Worm (Caenorhabditis elegans) whole organism, L3 larva: ENCODE data around the gene C51E3.9.
A peak's percentile ranks its signal among the peaks of the same experiment; 100 is the strongest.

Source experiments
- R02D3.7 ChIP-seq: fragments of 150-350 bp; optimal IDR thresholded peaks from 2 replicates; lab custom pipeline; 2014; ENCODE audit warnings: missing biosample characterization, missing genetic modification characterization
- ZK546.5 ChIP-seq: sonication (generic microtip); optimal IDR thresholded peaks from 2 replicates; lab custom pipeline; 2017; ENCODE audit warnings: missing biosample characterization, missing genetic modification characterization
- aly-2 ChIP-seq: fragments of 150-350 bp; optimal IDR thresholded peaks from 2 replicates; lab custom pipeline; 2014; ENCODE audit warnings: missing biosample characterization, missing genetic modification characterization
- ama-1 ChIP-seq: fragments of 150-350 bp; optimal IDR thresholded peaks from 2 replicates; lab custom pipeline; 2018
- ceh-16 ChIP-seq: sonication (generic microtip); optimal IDR thresholded peaks from 2 replicates; lab custom pipeline; 2017; ENCODE audit warnings: missing biosample characterization, missing genetic modification characterization
- ceh-28 ChIP-seq: fragments of 150-350 bp; optimal IDR thresholded peaks from 2 replicates; lab custom pipeline; 2014; ENCODE audit warnings: missing biosample characterization, missing genetic modification reagents, missing genetic modification characterization
- ceh-82 ChIP-seq: fragments of 150-350 bp; optimal IDR thresholded peaks from 2 replicates; lab custom pipeline; 2014; ENCODE audit warnings: missing biosample characterization, missing genetic modification characterization
- ceh-9 ChIP-seq: sonication (generic microtip); optimal IDR thresholded peaks from 2 replicates; lab custom pipeline; 2018; ENCODE audit warnings: missing biosample characterization, missing genetic modification characterization
- daf-12 ChIP-seq: fragments of 150-350 bp; optimal IDR thresholded peaks from 2 replicates; lab custom pipeline; 2014; ENCODE audit warnings: missing biosample characterization, missing genetic modification reagents, missing genetic modification characterization
- egl-27 ChIP-seq: sonication (generic microtip); optimal IDR thresholded peaks from 4 replicates; lab custom pipeline; 2017; ENCODE audit warnings: missing biosample characterization, missing genetic modification reagents, missing genetic modification characterization
- egl-5 ChIP-seq: fragments of 150-350 bp; optimal IDR thresholded peaks from 2 replicates; lab custom pipeline; 2017; ENCODE audit warnings: missing biosample characterization, missing genetic modification reagents, missing genetic modification characterization, inconsistent platforms
- elt-1 ChIP-seq: fragments of 150-350 bp; optimal IDR thresholded peaks from 2 replicates; lab custom pipeline; 2014; ENCODE audit warnings: missing biosample characterization, missing genetic modification characterization
- elt-2 ChIP-seq: sonication (generic microtip); optimal IDR thresholded peaks from 2 replicates; lab custom pipeline; 2016; ENCODE audit warnings: missing genetic modification reagents, mild to moderate bottlenecking, missing genetic modification characterization, missing compliant biosample characterization
- elt-3 ChIP-seq, 3 experiments: fragments of 150-350 bp in 1 of 3; sonication (generic microtip) in 2 of 3; optimal IDR thresholded peaks; 2 replicates in 2 of 3; 4 replicates in 1 of 3; lab custom pipeline; 2014 to 2017; ENCODE audit warnings: missing biosample characterization in 3 of 3, missing genetic modification characterization in 3 of 3
- fkh-10 ChIP-seq: sonication (generic microtip); optimal IDR thresholded peaks from 2 replicates; lab custom pipeline; 2017; ENCODE audit warnings: missing biosample characterization, missing genetic modification reagents, missing genetic modification characterization
- fkh-2 ChIP-seq: fragments of 150-350 bp; optimal IDR thresholded peaks from 2 replicates; lab custom pipeline; 2014; ENCODE audit warnings: missing biosample characterization, missing genetic modification reagents, missing genetic modification characterization
- hmg-11 ChIP-seq: sonication (generic microtip); optimal IDR thresholded peaks from 2 replicates; lab custom pipeline; 2016; ENCODE audit warnings: missing genetic modification characterization, missing compliant biosample characterization
- jun-1 ChIP-seq: fragments of 150-350 bp; optimal IDR thresholded peaks from 2 replicates; lab custom pipeline; 2014; ENCODE audit warnings: missing biosample characterization, missing genetic modification reagents, missing genetic modification characterization
- lin-15B ChIP-seq: fragments of 150-350 bp; optimal IDR thresholded peaks from 2 replicates; lab custom pipeline; 2014; ENCODE audit warnings: missing biosample characterization, missing genetic modification characterization
- lsy-12 ChIP-seq: sonication (generic microtip); optimal IDR thresholded peaks from 2 replicates; lab custom pipeline; 2016; ENCODE audit warnings: mild to moderate bottlenecking, missing genetic modification characterization, missing compliant biosample characterization
- mdl-1 ChIP-seq: fragments of 150-350 bp; optimal IDR thresholded peaks from 2 replicates; lab custom pipeline; 2014; ENCODE audit warnings: missing biosample characterization, missing genetic modification characterization
- mml-1 ChIP-seq: fragments of 150-350 bp; sonication (generic microtip); optimal IDR thresholded peaks from 3 replicates; lab custom pipeline; 2014; ENCODE audit warnings: missing biosample characterization, missing genetic modification characterization
- nfya-1 ChIP-seq: sonication (generic microtip); optimal IDR thresholded peaks from 2 replicates; lab custom pipeline; 2017; ENCODE audit warnings: missing genetic modification characterization, mild to moderate bottlenecking, missing compliant biosample characterization, antibody characterized with exemption, moderate library complexity; ENCODE audit not compliant: insufficient read depth
- nhr-11 ChIP-seq: fragments of 150-350 bp; optimal IDR thresholded peaks from 2 replicates; lab custom pipeline; 2014; ENCODE audit warnings: missing biosample characterization, missing genetic modification characterization
- nhr-12 ChIP-seq: fragments of 150-350 bp; optimal IDR thresholded peaks from 2 replicates; lab custom pipeline; 2014; ENCODE audit warnings: missing biosample characterization, missing genetic modification characterization
- nhr-23 ChIP-seq: fragments of 150-350 bp; optimal IDR thresholded peaks from 2 replicates; lab custom pipeline; 2014; ENCODE audit warnings: missing biosample characterization, missing genetic modification reagents, missing genetic modification characterization
- nhr-237 ChIP-seq: fragments of 150-350 bp; optimal IDR thresholded peaks from 2 replicates; lab custom pipeline; 2014; ENCODE audit warnings: missing biosample characterization, missing genetic modification characterization
- nhr-25 ChIP-seq: sonication (generic microtip); optimal IDR thresholded peaks from 2 replicates; lab custom pipeline; 2017; ENCODE audit warnings: missing biosample characterization, missing genetic modification characterization
- nhr-28 ChIP-seq: fragments of 150-350 bp; optimal IDR thresholded peaks from 2 replicates; lab custom pipeline; 2014; ENCODE audit warnings: missing biosample characterization, missing genetic modification characterization
- nhr-43 ChIP-seq: sonication (generic microtip); optimal IDR thresholded peaks from 2 replicates; lab custom pipeline; 2016; ENCODE audit warnings: mild to moderate bottlenecking, missing genetic modification characterization, missing compliant biosample characterization; ENCODE audit not compliant: poor library complexity, severe bottlenecking
- nhr-67 ChIP-seq: fragments of 150-350 bp; optimal IDR thresholded peaks from 2 replicates; lab custom pipeline; 2014; ENCODE audit warnings: missing biosample characterization, missing genetic modification characterization
- nhr-76 ChIP-seq: fragments of 150-350 bp; sonication (generic microtip); optimal IDR thresholded peaks from 5 replicates; lab custom pipeline; 2014; ENCODE audit warnings: missing biosample characterization, missing genetic modification characterization
- nhr-77 ChIP-seq: fragments of 150-350 bp; optimal IDR thresholded peaks from 2 replicates; lab custom pipeline; 2014; ENCODE audit warnings: missing biosample characterization, missing genetic modification characterization
- pha-4 ChIP-seq: fragments of 150-350 bp; optimal IDR thresholded peaks from 2 replicates; lab custom pipeline; 2014; ENCODE audit warnings: missing biosample characterization, missing genetic modification reagents, missing genetic modification characterization
- pqm-1 ChIP-seq: fragments of 150-350 bp; optimal IDR thresholded peaks from 2 replicates; lab custom pipeline; 2017; ENCODE audit warnings: missing biosample characterization, missing genetic modification characterization, inconsistent platforms
- sea-2 ChIP-seq: fragments of 150-350 bp; sonication (generic microtip); optimal IDR thresholded peaks from 4 replicates; lab custom pipeline; 2014; ENCODE audit warnings: missing biosample characterization, missing genetic modification reagents, missing genetic modification characterization
- skn-1 ChIP-seq: fragments of 150-350 bp; optimal IDR thresholded peaks from 2 replicates; lab custom pipeline; 2014; ENCODE audit warnings: missing biosample characterization, missing genetic modification characterization
- snpc-4 ChIP-seq: fragments of 150-350 bp; optimal IDR thresholded peaks from 2 replicates; lab custom pipeline; 2014; ENCODE audit warnings: missing biosample characterization, missing genetic modification characterization
- tbx-2 ChIP-seq: sonication (generic microtip); optimal IDR thresholded peaks from 2 replicates; lab custom pipeline; 2016; ENCODE audit warnings: mild to moderate bottlenecking, missing genetic modification characterization, missing compliant biosample characterization
- unc-39 ChIP-seq: sonication (generic microtip); optimal IDR thresholded peaks from 4 replicates; lab custom pipeline; 2017; ENCODE audit warnings: missing biosample characterization, missing genetic modification characterization
- unc-62 ChIP-seq: fragments of 150-350 bp; sonication (generic microtip); optimal IDR thresholded peaks from 4 replicates; lab custom pipeline; 2014; ENCODE audit warnings: missing biosample characterization, missing genetic modification reagents, missing genetic modification characterization
- zag-1 ChIP-seq: fragments of 150-350 bp; optimal IDR thresholded peaks from 2 replicates; lab custom pipeline; 2014; ENCODE audit warnings: missing biosample characterization, missing genetic modification characterization
- ztf-11 ChIP-seq: fragments of 150-350 bp; optimal IDR thresholded peaks from 2 replicates; lab custom pipeline; 2014; ENCODE audit warnings: missing biosample characterization, missing genetic modification characterization
- ztf-4 ChIP-seq: fragments of 150-350 bp; optimal IDR thresholded peaks from 2 replicates; lab custom pipeline; 2014; ENCODE audit warnings: missing biosample characterization, missing genetic modification characterization

The C51E3.9 gene

ce11 chrV:10160954-10161353 lies 15.2 kb downstream of the C51E3.9 start, which contains the start of gene C51E3.10:
Gene C51E3.10 (minus strand): TSS chrV:10161134.
- no peak for TF ChIP-seq R02D3.7 (tag; lab: Kevin White, UChicago)
- no peak for TF ChIP-seq elt-3 (tag; optimal IDR thresholded peaks at IDR 0.05; lab: Kevin White, UChicago)
- TF ChIP-seq ceh-82 (tag; lab: Kevin White, UChicago): no peak
- no peak for TF ChIP-seq sea-2 (GFP tag; lab: Kevin White, UChicago)
- TF ChIP-seq ceh-28 (tag; lab: Kevin White, UChicago): no peak
- no peak for TF ChIP-seq nhr-77 (tag; lab: Kevin White, UChicago)
- TF ChIP-seq nhr-28: no peak
- no peak for TF ChIP-seq lsy-12
- no peak for TF ChIP-seq nhr-43
- TF ChIP-seq pha-4 (tag; lab: Kevin White, UChicago): peak; percentile 15
- TF ChIP-seq jun-1 (tag; lab: Kevin White, UChicago): peak; percentile 39
- TF ChIP-seq unc-62 (GFP tag; lab: Kevin White, UChicago): no peak
- TF ChIP-seq elt-2 (tag; lab: Kevin White, UChicago): peak; percentile 94
- no peak for TF ChIP-seq nhr-67 (tag; lab: Kevin White, UChicago)
- no peak for TF ChIP-seq nhr-237 (tag; lab: Kevin White, UChicago)
- no peak for TF ChIP-seq ztf-4 (tag; lab: Kevin White, UChicago)
- TF ChIP-seq aly-2 (tag; lab: Kevin White, UChicago): no peak
- TF ChIP-seq ama-1 (lab: Kevin White, UChicago): no peak
- no peak for TF ChIP-seq ztf-11 (tag; lab: Kevin White, UChicago)
- TF ChIP-seq pqm-1: peak; percentile 96
- no peak for TF ChIP-seq ceh-9 (tag; lab: Kevin White, UChicago)
- no peak for TF ChIP-seq ceh-16 (tag; lab: Kevin White, UChicago)
- TF ChIP-seq daf-12 (tag; lab: Kevin White, UChicago): no peak
- no peak for TF ChIP-seq nhr-12 (tag; lab: Kevin White, UChicago)
- TF ChIP-seq snpc-4 (tag; lab: Kevin White, UChicago): no peak
- no peak for TF ChIP-seq fkh-10 (GFP tag; lab: Kevin White, UChicago)
- no peak for TF ChIP-seq egl-5 (tag; lab: Kevin White, UChicago)
- no peak for TF ChIP-seq nhr-23 (tag; lab: Kevin White, UChicago)
- peak; percentile 24 for TF ChIP-seq mdl-1
- TF ChIP-seq nfya-1 (tag; lab: Kevin White, UChicago): no peak
- TF ChIP-seq tbx-2 (tag; lab: Kevin White, UChicago): no peak
- TF ChIP-seq nhr-25: no peak
- no peak for TF ChIP-seq fkh-2 (tag; lab: Kevin White, UChicago)
- TF ChIP-seq elt-1 (tag; lab: Kevin White, UChicago): no peak
- no peak for TF ChIP-seq zag-1 (tag; lab: Kevin White, UChicago)
- TF ChIP-seq skn-1: peak; percentile 70
- no peak for TF ChIP-seq nhr-76 (tag; lab: Kevin White, UChicago)
- no peak for TF ChIP-seq hmg-11 (tag; lab: Kevin White, UChicago)
- TF ChIP-seq unc-39 (tag; lab: Kevin White, UChicago): no peak
- TF ChIP-seq nhr-11 (tag; lab: Kevin White, UChicago): no peak
- no peak for TF ChIP-seq lin-15B (tag; lab: Kevin White, UChicago)
- TF ChIP-seq mml-1 (tag; lab: Kevin White, UChicago): no peak
- no peak for TF ChIP-seq egl-27 (tag; lab: Kevin White, UChicago)
- no peak for TF ChIP-seq ZK546.5 (tag; lab: Kevin White, UChicago)

- TF ChIP-seq nhr-12 (tag; lab: Kevin White, UChicago) (no peak), R02D3.7 (tag; lab: Kevin White, UChicago) (no peak), mml-1 (tag; lab: Kevin White, UChicago) (no peak), nhr-76 (tag; lab: Kevin White, UChicago) (no peak), ztf-4 (tag; lab: Kevin White, UChicago) (no peak), pqm-1 (no peak), ceh-16 (tag; lab: Kevin White, UChicago) (no peak), unc-62 (GFP tag; lab: Kevin White, UChicago) (no peak), ama-1 (lab: Kevin White, UChicago) (no peak), nhr-11 (tag; lab: Kevin White, UChicago) (no peak), fkh-10 (GFP tag; lab: Kevin White, UChicago) (no peak), elt-2 (tag; lab: Kevin White, UChicago) (no peak), ceh-82 (tag; lab: Kevin White, UChicago) (no peak), mdl-1 (no peak), nhr-67 (tag; lab: Kevin White, UChicago) (no peak)
Observed at ce11 chrV:10166368-10166767, 20.6 kb downstream of the C51E3.9 start, which contains the start of gene C51E3.6. Gene C51E3.6 (minus strand): TSS chrV:10166468.
